Worm (Caenorhabditis elegans): Measurements from ENCODE around the gene mrp-5.

DNA sequence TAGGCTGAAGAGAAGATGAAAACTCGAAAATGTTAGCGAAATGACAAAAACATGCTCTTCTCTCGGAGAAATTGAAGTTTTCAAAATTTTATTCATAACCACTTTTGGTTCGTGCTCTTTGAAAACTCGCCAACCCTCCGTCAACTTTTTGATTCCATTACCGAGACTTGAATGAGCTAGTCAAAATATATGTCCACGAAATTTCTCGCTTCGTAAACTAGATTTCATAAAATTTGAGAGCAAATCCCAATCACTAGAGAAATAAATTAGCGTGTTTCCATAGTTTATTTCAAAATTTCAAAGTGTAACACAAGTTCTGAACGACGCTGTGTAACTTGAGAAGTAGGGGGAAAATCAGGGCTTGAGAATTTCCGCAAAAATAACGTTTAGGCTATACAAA is 47.6 kb upstream of the mrp-5 start:
- TF ChIP-seq ref-1 (GFP tag; conservative IDR thresholded peaks at IDR 0.05) (no peak), T22C8.4 (GFP tag; IDR thresholded peaks at IDR 0.05) (no peak), flt-1 (GFP tag; IDR thresholded peaks at IDR 0.05) (no peak), klf-2 (GFP tag; conservative IDR thresholded peaks at IDR 0.05) (no peak), ztf-29 (GFP tag; IDR thresholded peaks at IDR 0.05) (no peak)
